Worm (Caenorhabditis elegans) whole organism, L4 larva: ENCODE results near the gene fcmt-1.

Source experiments
- D1046.2 ChIP-seq: fragments of 200-800 bp; sonication (Bioruptor generic); IDR thresholded peaks from 2 replicates; pipeline ENCODE4 v1.3.6; 2022; ENCODE audit warnings: missing genetic modification characterization, missing compliant biosample characterization
- F10B5.3 ChIP-seq: sonication (generic microtip); optimal IDR thresholded peaks from 2 replicates; lab custom pipeline; 2016; ENCODE audit warnings: mild to moderate bottlenecking, missing genetic modification characterization, missing compliant biosample characterization
- R02D3.7 ChIP-seq: fragments of 150-350 bp; sonication (generic microtip); optimal IDR thresholded peaks from 3 replicates; lab custom pipeline; 2014; ENCODE audit warnings: missing biosample characterization, missing genetic modification characterization
- Y48G9A.11 ChIP-seq: fragments of 200-800 bp; sonication (Bioruptor generic); IDR thresholded peaks from 2 replicates; pipeline ENCODE4 v1.3.6; 2022; ENCODE audit warnings: missing genetic modification reagents, missing genetic modification characterization, missing compliant biosample characterization
- aha-1 ChIP-seq: fragments of 150-350 bp; peaks from one replicate; lab custom pipeline; 2014; ENCODE audit warnings: missing biosample characterization, missing genetic modification characterization
- ama-1 ChIP-seq: fragments of 150-350 bp; optimal IDR thresholded peaks from 2 replicates; lab custom pipeline; 2014; ENCODE audit warnings: inconsistent platforms, mixed read lengths
- arid-1 ChIP-seq: fragments of 200-800 bp; sonication (Bioruptor generic); conservative IDR thresholded peaks from 2 replicates; pipeline ENCODE4 v1.3.6; 2022; ENCODE audit warnings: missing genetic modification reagents, missing genetic modification characterization, missing compliant biosample characterization
- attf-4 ChIP-seq: sonication (generic microtip); optimal IDR thresholded peaks from 3 replicates; lab custom pipeline; 2017; ENCODE audit warnings: missing biosample characterization, missing genetic modification characterization
- ceh-32 ChIP-seq: sonication (generic microtip); optimal IDR thresholded peaks from 2 replicates; lab custom pipeline; 2016; ENCODE audit warnings: mild to moderate bottlenecking, missing genetic modification characterization, missing compliant biosample characterization; ENCODE audit not compliant: poor library complexity
- ces-1 ChIP-seq: fragments of 150-350 bp; sonication (generic microtip); optimal IDR thresholded peaks from 4 replicates; lab custom pipeline; 2014; ENCODE audit warnings: missing biosample characterization, missing genetic modification reagents, missing genetic modification characterization
- ctbp-1 ChIP-seq: fragments of 200-800 bp; sonication (Bioruptor generic); IDR thresholded peaks from 2 replicates; pipeline ENCODE4 v1.3.6; 2022; ENCODE audit warnings: missing genetic modification reagents, missing genetic modification characterization, missing compliant biosample characterization
- daf-19 ChIP-seq: fragments of 200-800 bp; sonication (Bioruptor generic); conservative IDR thresholded peaks from 2 replicates; pipeline ENCODE4 v1.3.6; 2022; ENCODE audit warnings: missing genetic modification characterization, missing compliant biosample characterization
- dmd-6 ChIP-seq: fragments of 200-800 bp; sonication (Bioruptor generic); IDR thresholded peaks from 2 replicates; pipeline ENCODE4 v1.3.6; 2022; ENCODE audit warnings: missing genetic modification reagents, missing genetic modification characterization, missing compliant biosample characterization
- dmd-8 ChIP-seq: fragments of 200-800 bp; sonication (Bioruptor generic); IDR thresholded peaks from 2 replicates; pipeline ENCODE4 v1.3.6; 2022; ENCODE audit warnings: missing genetic modification characterization, missing compliant biosample characterization
- dmd-9 ChIP-seq: fragments of 200-800 bp; sonication (Bioruptor generic); IDR thresholded peaks from 2 replicates; pipeline ENCODE4 v1.3.6; 2022; ENCODE audit warnings: missing genetic modification reagents, missing genetic modification characterization, missing compliant biosample characterization
- egl-43 ChIP-seq: fragments of 200-800 bp; sonication (Bioruptor generic); IDR thresholded peaks from 2 replicates; pipeline ENCODE4 v1.3.6; 2022; ENCODE audit warnings: missing genetic modification reagents, missing genetic modification characterization, missing compliant biosample characterization
- fkh-10 ChIP-seq: fragments of 150-350 bp; optimal IDR thresholded peaks from 2 replicates; lab custom pipeline; 2014; ENCODE audit warnings: missing biosample characterization, missing genetic modification reagents, missing genetic modification characterization
- gei-8 ChIP-seq: fragments of 200-800 bp; sonication (Bioruptor generic); optimal IDR thresholded peaks from 2 replicates; lab custom pipeline; 2018; ENCODE audit warnings: mild to moderate bottlenecking, missing genetic modification characterization, missing compliant biosample characterization
- hlh-11 ChIP-seq: fragments of 200-800 bp; sonication (Bioruptor generic); optimal IDR thresholded peaks from 2 replicates; lab custom pipeline; 2018; ENCODE audit warnings: mild to moderate bottlenecking, missing genetic modification characterization, missing compliant biosample characterization
- hmg-1.1 ChIP-seq: fragments of 200-800 bp; sonication (Bioruptor generic); IDR thresholded peaks from 2 replicates; pipeline ENCODE4 v1.3.6; 2022; ENCODE audit warnings: missing genetic modification reagents, missing genetic modification characterization, missing compliant biosample characterization
- jun-1 ChIP-seq: fragments of 150-350 bp; optimal IDR thresholded peaks from 2 replicates; lab custom pipeline; 2014; ENCODE audit warnings: missing biosample characterization, missing genetic modification reagents, missing genetic modification characterization
- lin-15B ChIP-seq: fragments of 150-350 bp; sonication (generic microtip); optimal IDR thresholded peaks from 3 replicates; lab custom pipeline; 2014; ENCODE audit warnings: missing biosample characterization, missing genetic modification characterization
- lin-39 ChIP-seq: fragments of 150-350 bp; optimal IDR thresholded peaks from 2 replicates; lab custom pipeline; 2014; ENCODE audit warnings: missing biosample characterization, missing genetic modification reagents, missing genetic modification characterization
- lsy-2 ChIP-seq, 2 experiments: fragments of 150-350 bp in 1 of 2; sonication (generic microtip) in 1 of 2; optimal IDR thresholded peaks; 2 replicates each; lab custom pipeline; 2014 to 2017; ENCODE audit warnings: missing biosample characterization in 2 of 2, missing genetic modification characterization in 2 of 2
- madf-5 ChIP-seq, 2 experiments: fragments of 200-800 bp; sonication (Bioruptor generic); IDR thresholded peaks; 2 replicates each; pipeline ENCODE4 v1.3.6; 2022; ENCODE audit warnings: missing compliant biosample characterization in 2 of 2, missing genetic modification characterization in 2 of 2
- mep-1 ChIP-seq: fragments of 150-350 bp; sonication (generic microtip); optimal IDR thresholded peaks from 3 replicates; lab custom pipeline; 2014; ENCODE audit warnings: missing biosample characterization, missing genetic modification characterization
- mes-2 ChIP-seq: sonication (generic microtip); optimal IDR thresholded peaks from 2 replicates; lab custom pipeline; 2016; ENCODE audit warnings: missing genotype, mild to moderate bottlenecking, missing genetic modification characterization, missing compliant biosample characterization; ENCODE audit not compliant: poor library complexity, severe bottlenecking
- mxl-2 ChIP-seq: fragments of 200-800 bp; sonication (Bioruptor generic); conservative IDR thresholded peaks from 2 replicates; pipeline ENCODE4 v1.3.6; 2022; ENCODE audit warnings: missing genetic modification reagents, missing genetic modification characterization, missing compliant biosample characterization
- nhr-10 ChIP-seq: fragments of 150-350 bp; optimal IDR thresholded peaks from 2 replicates; lab custom pipeline; 2014; ENCODE audit warnings: missing biosample characterization, missing genetic modification characterization
- nhr-102 ChIP-seq: sonication (generic microtip); optimal IDR thresholded peaks from 2 replicates; lab custom pipeline; 2016; ENCODE audit warnings: mild to moderate bottlenecking, missing genetic modification characterization, moderate library complexity, missing compliant biosample characterization
- rbr-2 ChIP-seq: sonication (generic microtip); optimal IDR thresholded peaks from 2 replicates; lab custom pipeline; 2016; ENCODE audit warnings: missing genotype, missing genetic modification characterization, missing compliant biosample characterization
- saeg-2 ChIP-seq: fragments of 200-800 bp; sonication (Bioruptor generic); IDR thresholded peaks from 2 replicates; pipeline ENCODE4 v1.3.6; 2022; ENCODE audit warnings: missing genetic modification reagents, missing genetic modification characterization, missing compliant biosample characterization
- set-16 ChIP-seq: fragments of 200-800 bp; sonication (Bioruptor generic); IDR thresholded peaks from 2 replicates; pipeline ENCODE4 v1.3.6; 2022; ENCODE audit warnings: missing genetic modification reagents, missing genetic modification characterization, missing compliant biosample characterization
- spr-3 ChIP-seq: fragments of 200-800 bp; sonication (Bioruptor generic); optimal IDR thresholded peaks from 2 replicates; lab custom pipeline; 2018; ENCODE audit warnings: mild to moderate bottlenecking, missing genetic modification characterization, missing compliant biosample characterization
- vab-7 ChIP-seq: fragments of 200-800 bp; sonication (Bioruptor generic); IDR thresholded peaks from 2 replicates; pipeline ENCODE4 v1.3.6; 2022; ENCODE audit warnings: missing genetic modification reagents, missing genetic modification characterization, missing compliant biosample characterization
- zfp-3 ChIP-seq: fragments of 200-800 bp; sonication (Bioruptor generic); conservative IDR thresholded peaks from 2 replicates; pipeline ENCODE4 v1.3.6; 2022; ENCODE audit warnings: missing genetic modification reagents, missing genetic modification characterization, missing compliant biosample characterization
- zip-11 ChIP-seq: fragments of 200-800 bp; sonication (Bioruptor generic); IDR thresholded peaks from 2 replicates; pipeline ENCODE4 v1.3.6; 2022; ENCODE audit warnings: missing genetic modification characterization, missing compliant biosample characterization

The fcmt-1 gene

ce11 chrII:11756684-11757107, 47.3 kb upstream of the fcmt-1 start (continued):
- peak; percentile 90 for TF ChIP-seq ama-1 (lab: Kevin White, UChicago)
- TF ChIP-seq Y48G9A.11: peak; percentile 75
- TF ChIP-seq lin-39 (tag; lab: Kevin White, UChicago): no peak
- TF ChIP-seq daf-19 (GFP tag; lab: Robert Waterston, UW): peak; percentile 95; the same call in 1 of the 2 replicates
- peak; percentile 51 for TF ChIP-seq ceh-32
- TF ChIP-seq jun-1 (tag; lab: Kevin White, UChicago): no peak
- no peak for TF ChIP-seq mxl-2 (GFP tag; lab: Robert Waterston, UW)
- TF ChIP-seq rbr-2 (tag; lab: Kevin White, UChicago): no peak
- TF ChIP-seq spr-3 (GFP tag; lab: Kevin White, UChicago): peak; percentile 20
- 0 out of 2 replicates have a peak, but pooled peaks have one; percentile 49 for TF ChIP-seq arid-1 (GFP tag; lab: Robert Waterston, UW)
- TF ChIP-seq, all 104 proteins: peak for 47

ce11 chrII:11753186-11753585, 43.8 kb upstream of the fcmt-1 start:
- TF ChIP-seq ceh-32 (no peak), aha-1 (tag; lab: Kevin White, UChicago) (peak; percentile 88), R02D3.7 (tag; lab: Kevin White, UChicago) (no peak), nhr-102 (no peak), egl-43 (GFP tag; lab: Robert Waterston, UW) (0 out of 2 replicates have a peak, but pooled peaks have one; percentile 17), dmd-6 (no peak), saeg-2 (GFP tag; lab: Robert Waterston, UW) (no peak), gei-8 (no peak), vab-7 (GFP tag; lab: Robert Waterston, UW) (no peak), D1046.2 (GFP tag; lab: Robert Waterston, UW) (no peak), F10B5.3 (no peak), attf-4 (tag; lab: Kevin White, UChicago) (no peak), spr-3 (GFP tag; lab: Kevin White, UChicago) (no peak), zfp-3 (GFP tag; lab: Robert Waterston, UW) (no peak), madf-5 (GFP tag; IDR thresholded peaks at IDR 0.05; lab: Robert Waterston, UW) (no peak), lin-15B (tag; lab: Kevin White, UChicago) (no peak), zip-11 (no peak)

ce11 chrII:11751615-11752174, 42.3 kb upstream of the fcmt-1 start:
- peak; percentile 8 for TF ChIP-seq hlh-11 (tag; lab: Kevin White, UChicago)
- no peak for TF ChIP-seq dmd-8 (GFP tag; lab: Robert Waterston, UW)
- peak; percentile 64 for TF ChIP-seq mep-1 (tag; lab: Kevin White, UChicago)
- no peak for TF ChIP-seq F10B5.3
- TF ChIP-seq hmg-1.1 (GFP tag; lab: Robert Waterston, UW): 0 out of 2 replicates have a peak, but pooled peaks have one; percentile 48
- TF ChIP-seq lsy-2 (tag; optimal IDR thresholded peaks at IDR 0.05; lab: Kevin White, UChicago): peak; percentile 53 to 61
- TF ChIP-seq fkh-10 (GFP tag; lab: Kevin White, UChicago): peak; percentile 46
- TF ChIP-seq dmd-9 (GFP tag; lab: Robert Waterston, UW): no peak
- peak; percentile 38 for TF ChIP-seq mes-2 (tag; lab: Kevin White, UChicago)
- no peak for TF ChIP-seq ces-1 (GFP tag; lab: Kevin White, UChicago)
- TF ChIP-seq set-16 (GFP tag; lab: Robert Waterston, UW): peak; percentile 59
- TF ChIP-seq ctbp-1: 0 out of 2 replicates have a peak, but pooled peaks have one; percentile 12
- peak; percentile 13 for TF ChIP-seq rbr-2 (tag; lab: Kevin White, UChicago)
- TF ChIP-seq nhr-10: no peak
- no peak for TF ChIP-seq madf-5 (GFP tag; IDR thresholded peaks at IDR 0.05; lab: Robert Waterston, UW)
- TF ChIP-seq, all 104 proteins: peak for 9
